Worm (Caenorhabditis elegans): Measurements from ENCODE around the gene nspc-17.

DNA sequence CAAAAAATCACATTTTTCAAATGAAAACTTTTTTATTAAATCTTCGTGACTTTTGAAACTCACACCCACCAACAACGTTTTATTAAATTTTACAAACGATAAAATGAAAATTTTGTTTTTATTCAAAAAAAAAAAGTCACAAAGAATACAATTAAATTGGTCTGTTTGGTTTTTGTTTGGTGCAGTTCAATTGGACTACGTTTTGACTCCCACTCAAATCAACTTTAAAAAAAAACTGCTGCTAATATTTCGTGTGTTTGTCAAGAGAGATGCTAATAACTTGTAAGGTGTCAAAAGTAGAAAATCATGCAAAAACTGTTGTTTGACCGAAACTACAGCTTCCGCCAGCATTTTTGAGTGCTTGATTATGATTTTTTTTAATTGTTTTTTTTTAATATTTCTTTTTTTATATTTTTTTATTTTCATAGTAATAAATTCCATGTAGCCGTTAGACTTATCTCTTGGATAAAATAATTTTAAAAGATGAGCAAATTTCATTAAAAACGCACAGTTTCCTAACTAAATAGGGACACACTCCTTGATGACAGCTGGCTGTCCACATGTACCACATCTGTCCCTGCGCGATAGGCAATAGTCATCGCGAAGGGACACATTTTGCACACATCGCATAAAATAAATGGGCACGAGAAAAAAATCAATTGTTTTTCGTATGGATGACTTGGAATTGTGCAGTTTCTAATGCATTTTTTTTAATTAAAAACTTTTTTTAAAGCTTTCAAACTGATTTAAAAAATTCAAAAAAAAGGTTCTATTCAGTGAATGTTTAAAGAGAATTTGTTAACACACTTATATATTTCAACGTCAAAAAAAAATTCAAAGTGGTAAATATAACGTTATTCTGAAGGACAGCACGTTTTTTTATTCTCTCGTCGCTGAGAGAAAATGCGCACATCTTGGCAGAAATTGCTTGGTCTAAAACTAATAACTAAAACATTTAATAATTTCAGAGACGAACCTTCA lies 634 bp upstream of the nspc-17 start:
- peak; percentile 99 for TF ChIP-seq skn-1 (tag; optimal IDR thresholded peaks at IDR 0.05)
- peak; percentile 98 for TF ChIP-seq pqm-1 (tag; optimal IDR thresholded peaks at IDR 0.05)
- peak; percentile 98 for TF ChIP-seq nhr-11 (tag; optimal IDR thresholded peaks at IDR 0.05)
- TF ChIP-seq sup-37 (GFP tag; optimal IDR thresholded peaks at IDR 0.05) = peak; percentile 93
- TF ChIP-seq aly-2 (tag; optimal IDR thresholded peaks at IDR 0.05) = peak; percentile 95
- TF ChIP-seq lin-13 (GFP tag; optimal IDR thresholded peaks at IDR 0.05) = peak; percentile 94
- TF ChIP-seq snpc-4 (tag; optimal IDR thresholded peaks at IDR 0.05) = peak; percentile 94
- TF ChIP-seq lin-15B (tag; optimal IDR thresholded peaks at IDR 0.05) = peak; percentile 34
- TF ChIP-seq unc-62 (GFP tag; optimal IDR thresholded peaks at IDR 0.05) = peak; percentile 77
- TF ChIP-seq nhr-77 (tag; optimal IDR thresholded peaks at IDR 0.05) = peak; percentile 99
- TF ChIP-seq fkh-10 (GFP tag; optimal IDR thresholded peaks at IDR 0.05) = peak; percentile 100

Measured in whole organism, L1 larva.